Fruit fly (Drosophila melanogaster) whole organism, wandering third instar larva: ENCODE measurements around the gene wapl.

Source experiments
- Abd-B ChIP-seq: fragments of >200 bp; optimal IDR thresholded peaks from 2 replicates; lab custom pipeline; 2017; ENCODE audit warnings: missing biosample characterization, missing genetic modification characterization
- Hnf4 ChIP-seq: fragments of 200-800 bp; sonication (Bioruptor generic); optimal IDR thresholded peaks from 2 replicates; lab custom pipeline; 2016; ENCODE audit warnings: missing biosample characterization, mild to moderate bottlenecking, missing genetic modification characterization
- Hr83 ChIP-seq: fragments of 200-300 bp; sonication (Bioruptor generic); optimal IDR thresholded peaks from 2 replicates; lab custom pipeline; 2016; ENCODE audit warnings: missing biosample characterization, mild to moderate bottlenecking, missing genetic modification characterization, moderate library complexity; ENCODE audit not compliant: poor library complexity, severe bottlenecking
- Vsx2 ChIP-seq: fragments of 200-300, 225-300 bp; sonication (Bioruptor generic); optimal IDR thresholded peaks from 2 replicates; lab custom pipeline; 2018; ENCODE audit warnings: missing biosample characterization, missing genetic modification characterization; ENCODE audit not compliant: partially characterized antibody
- br ChIP-seq: fragments of 200-800 bp; sonication (Bioruptor generic); optimal IDR thresholded peaks from 2 replicates; lab custom pipeline; 2016; ENCODE audit warnings: missing biosample characterization, missing genetic modification characterization
- ey ChIP-seq: fragments of 200-800 bp; sonication (Bioruptor generic); optimal IDR thresholded peaks from 2 replicates; lab custom pipeline; 2016; ENCODE audit warnings: missing biosample characterization, missing genetic modification characterization
- h ChIP-seq: fragments of 200-800 bp; sonication (Bioruptor generic); optimal IDR thresholded peaks from 3 replicates; lab custom pipeline; 2016; ENCODE audit warnings: missing biosample characterization, mild to moderate bottlenecking, missing genetic modification characterization
- lola ChIP-seq: fragments of >200 bp; optimal IDR thresholded peaks from 2 replicates; lab custom pipeline; 2017; ENCODE audit warnings: missing biosample characterization, missing genetic modification characterization
- pan ChIP-seq: fragments of >200 bp; optimal IDR thresholded peaks from 2 replicates; lab custom pipeline; 2017
- psq ChIP-seq: fragments of 200-800 bp; sonication (Bioruptor generic); optimal IDR thresholded peaks from 3 replicates; lab custom pipeline; 2017; ENCODE audit warnings: missing biosample characterization, mild to moderate bottlenecking, missing genetic modification characterization, moderate library complexity
- sv ChIP-seq: fragments of 200-800 bp; sonication (Bioruptor generic); optimal IDR thresholded peaks from 3 replicates; lab custom pipeline; 2016; ENCODE audit warnings: missing biosample characterization, missing genetic modification characterization
- usp ChIP-seq: fragments of >200 bp; optimal IDR thresholded peaks from 2 replicates; lab custom pipeline; 2017; ENCODE audit warnings: missing biosample characterization, missing genetic modification characterization
- woc ChIP-seq: sonication (Bioruptor generic); optimal IDR thresholded peaks from 2 replicates; lab custom pipeline; 2016; ENCODE audit warnings: missing biosample characterization, mild to moderate bottlenecking, missing genetic modification characterization

DNA sequence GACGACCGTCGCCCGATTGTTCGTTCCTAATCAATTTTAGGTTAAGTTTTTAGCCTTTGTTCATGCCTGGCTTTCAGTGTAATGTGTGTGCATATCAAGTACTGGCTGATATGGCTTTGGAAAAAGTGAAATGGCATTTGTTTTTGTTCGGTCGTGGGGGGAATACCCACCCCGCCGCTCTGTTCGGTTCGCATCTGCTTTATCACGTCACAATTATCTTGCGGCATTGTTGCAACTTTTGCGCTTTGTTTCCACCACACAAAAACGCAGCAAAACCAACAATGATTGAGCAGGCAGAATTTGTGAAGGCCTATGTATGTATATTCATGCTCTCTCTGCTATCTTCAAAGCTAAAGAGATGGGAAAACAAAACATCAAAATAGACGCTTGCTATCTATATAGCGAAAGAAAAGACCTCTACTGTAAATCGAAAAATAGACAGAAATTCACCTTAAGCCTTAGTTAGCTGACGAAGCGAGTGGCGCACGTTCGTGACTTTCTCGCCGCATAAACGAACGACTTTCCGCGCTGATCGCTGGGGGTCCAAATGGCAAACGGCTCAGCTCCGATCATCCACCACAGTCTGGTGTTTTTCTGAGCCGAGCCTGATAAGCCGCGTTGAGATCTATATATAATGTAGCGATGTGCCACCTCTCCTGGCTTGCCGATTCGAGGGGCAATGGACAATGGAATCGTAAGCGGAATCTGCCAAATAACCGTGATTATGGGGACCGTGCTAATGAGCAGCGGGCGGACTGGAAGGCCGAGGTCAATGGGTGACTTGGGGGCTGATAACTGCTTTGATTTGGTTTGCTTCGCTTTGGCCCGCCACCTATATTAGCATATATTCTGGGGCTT, 38.9 kb upstream of the wapl start:
- TF ChIP-seq h (GFP tag; lab: Kevin White, UChicago) (peak; percentile 33), woc (GFP tag; lab: Kevin White, UChicago) (no peak), br (GFP tag; lab: Kevin White, UChicago) (peak; percentile 19), ey (GFP tag; lab: Kevin White, UChicago) (no peak), Vsx2 (GFP tag; lab: Kevin White, UChicago) (no peak), Hr83 (GFP tag; lab: Kevin White, UChicago) (no peak), lola (GFP tag; lab: Kevin White, UChicago) (no peak), Hnf4 (GFP tag; lab: Kevin White, UChicago) (no peak), sv (GFP tag; lab: Kevin White, UChicago) (no peak), psq (GFP tag; lab: Kevin White, UChicago) (no peak), usp (GFP tag; lab: Kevin White, UChicago) (no peak), Abd-B (GFP tag; lab: Kevin White, UChicago) (no peak), pan (lab: Kevin White, UChicago) (no peak)
